Worm (Caenorhabditis elegans) whole organism, dauer: ENCODE measurements around the gene Y105C5B.18.

Experiments
- unc-62 ChIP-seq: sonication (generic microtip); optimal IDR thresholded peaks from 2 replicates; lab custom pipeline; 2017; ENCODE audit warnings: missing biosample characterization, missing genetic modification reagents, missing genetic modification characterization

Gene Y105C5B.18

ce11 chrIV:15964307-15964706 is at the start of gene Y105C5B.18:
TSS of gene Y105C5B.18 (plus strand) at chrIV:15964607.
- TF ChIP-seq unc-62 = no peak

ce11 chrIV:15915061-15915460 is 49.3 kb upstream of the Y105C5B.18 start:
- no peak for TF ChIP-seq unc-62

- no peak for TF ChIP-seq unc-62
Observed at ce11 chrIV:15923000-15923399, 41.4 kb upstream of the Y105C5B.18 start.

ce11 chrIV:15926746-15927145 is 37.7 kb upstream of the Y105C5B.18 start, which contains the start of gene Y105C5B.8:
TSS of gene Y105C5B.8 (minus strand) at chrIV:15926846.
- no peak for TF ChIP-seq unc-62

ce11 chrIV:15929831-15930230 is 34.6 kb upstream of the Y105C5B.18 start:
- no peak for TF ChIP-seq unc-62

- TF ChIP-seq unc-62 = no peak
Observed at ce11 chrIV:15930281-15930680, 34.1 kb upstream of the Y105C5B.18 start, which contains the start of gene Y105C5B.9. TSS of gene Y105C5B.9 (plus strand) at chrIV:15930581.

ce11 chrIV:15930694-15931093 is 33.7 kb upstream of the Y105C5B.18 start:
- no peak for TF ChIP-seq unc-62

ce11 chrIV:15931176-15931575 is 33.2 kb upstream of the Y105C5B.18 start:
- no peak for TF ChIP-seq unc-62

ce11 chrIV:15931833-15932232 is 32.6 kb upstream of the Y105C5B.18 start:
- TF ChIP-seq unc-62 = no peak

- TF ChIP-seq unc-62 = no peak
Observed at ce11 chrIV:15933814-15934213, 30.6 kb upstream of the Y105C5B.18 start, which contains the start of gene srv-16. TSS of gene srv-16 (minus strand) at chrIV:15933914.

- TF ChIP-seq unc-62 = no peak
Observed at ce11 chrIV:15937088-15937487, 27.3 kb upstream of the Y105C5B.18 start.

- no peak for TF ChIP-seq unc-62
Observed at ce11 chrIV:15938471-15938870, 25.9 kb upstream of the Y105C5B.18 start.

- TF ChIP-seq unc-62 = no peak
Observed at ce11 chrIV:15940811-15941210, 23.6 kb upstream of the Y105C5B.18 start.

ce11 chrIV:15941403-15941802 is 23.0 kb upstream of the Y105C5B.18 start, which contains the start of gene Y105C5B.11:
TSS of gene Y105C5B.11 (minus strand) at chrIV:15941503.
- TF ChIP-seq unc-62 = no peak

ce11 chrIV:15946507-15946906 is 17.9 kb upstream of the Y105C5B.18 start, which contains the start of gene skr-10:
TSS of gene skr-10 (plus strand) at chrIV:15946807.
- TF ChIP-seq unc-62 = no peak

- no peak for TF ChIP-seq unc-62
Observed at ce11 chrIV:15949995-15950394, 14.4 kb upstream of the Y105C5B.18 start.

- no peak for TF ChIP-seq unc-62
Observed at ce11 chrIV:15950838-15951581, 13.4 kb upstream of the Y105C5B.18 start, which contains the start of gene ifas-3. TSS of gene ifas-3 (minus strand) at chrIV:15950888.

- no peak for TF ChIP-seq unc-62
Observed at ce11 chrIV:15951640-15952039, 12.8 kb upstream of the Y105C5B.18 start, which contains the start of gene Y105C5B.15. TSS of gene Y105C5B.15 (plus strand) at chrIV:15951936.
